Worm (Caenorhabditis elegans): ENCODE measurements around the gene fbxb-22.

- TF ChIP-seq pes-1 (GFP tag; IDR thresholded peaks at IDR 0.05) (no peak), hmg-4 (GFP tag; optimal IDR thresholded peaks at IDR 0.05) (no peak), sea-1 (GFP tag; conservative IDR thresholded peaks at IDR 0.05) (no peak), aly-1 (tag; optimal IDR thresholded peaks at IDR 0.05) (no peak), B0310.2 (tag; optimal IDR thresholded peaks at IDR 0.05) (no peak), ama-1 (optimal IDR thresholded peaks at IDR 0.05) (no peak), tbx-37 (GFP tag; conservative IDR thresholded peaks at IDR 0.05) (no peak), flt-1 (GFP tag; IDR thresholded peaks at IDR 0.05) (no peak)
Measured at ce11 chrIII:11876130-11876529, 7.4 kb downstream of the fbxb-22 start.
